Fruit fly (Drosophila melanogaster) whole organism, embryonic: ENCODE data around the gene CG13601.

ENCODE experiments used
- ATbp ChIP-seq: fragments of 200-800 bp; sonication (Bioruptor generic); optimal IDR thresholded peaks from 2 replicates; lab custom pipeline; 2017; ENCODE audit warnings: missing biosample characterization, mild to moderate bottlenecking, missing genetic modification characterization, missing genetic modification reagents
- Adf1 ChIP-seq: fragments of 200-800 bp; sonication (Bioruptor generic); IDR thresholded peaks from 2 replicates; pipeline ENCODE4 v1.3.6; 2022; ENCODE audit warnings: missing biosample characterization, missing genetic modification characterization
- Blimp-1 ChIP-seq: fragments of 200-800 bp; sonication (Bioruptor generic); optimal IDR thresholded peaks from 3 replicates; lab custom pipeline; 2018; ENCODE audit warnings: missing biosample characterization, missing genetic modification characterization, mild to moderate bottlenecking, moderate library complexity, missing genetic modification reagents
- CG10366 ChIP-seq: fragments of 200-800 bp; sonication (Bioruptor generic); IDR thresholded peaks from 2 replicates; pipeline ENCODE4 v1.3.6; 2022; ENCODE audit warnings: missing biosample characterization, missing genetic modification characterization
- CG11695 ChIP-seq: fragments of 200-800 bp; sonication (Bioruptor generic); IDR thresholded peaks from 3 replicates; pipeline ENCODE4 v1.3.6; 2022; ENCODE audit warnings: missing biosample characterization, missing genetic modification characterization
- CG11723 ChIP-seq: fragments of 200-800 bp; sonication (Bioruptor generic); optimal IDR thresholded peaks from 2 replicates; lab custom pipeline; 2017; ENCODE audit warnings: missing biosample characterization, mild to moderate bottlenecking, missing genetic modification characterization
- CG12942 ChIP-seq: fragments of 200-800 bp; sonication (Bioruptor generic); optimal IDR thresholded peaks from 3 replicates; lab custom pipeline; 2016; ENCODE audit warnings: missing biosample characterization, missing genetic modification characterization
- CG13296 ChIP-seq: fragments of 200-800 bp; sonication (Bioruptor generic); optimal IDR thresholded peaks from 3 replicates; lab custom pipeline; 2018; ENCODE audit warnings: missing biosample characterization, mild to moderate bottlenecking, missing genetic modification characterization
- CG13424 ChIP-seq: fragments of 200-800 bp; sonication (Bioruptor generic); optimal IDR thresholded peaks from 2 replicates; lab custom pipeline; 2019; ENCODE audit warnings: missing biosample characterization, mild to moderate bottlenecking, missing genetic modification characterization, moderate library complexity
- CG13894 ChIP-seq: fragments of 200-800 bp; sonication (Bioruptor generic); optimal IDR thresholded peaks from 3 replicates; lab custom pipeline; 2018; ENCODE audit warnings: missing biosample characterization, mild to moderate bottlenecking, missing genetic modification characterization, moderate library complexity
- CG17912 ChIP-seq: fragments of 200-800 bp; sonication (Bioruptor generic); optimal IDR thresholded peaks from 2 replicates; lab custom pipeline; 2018; ENCODE audit warnings: missing biosample characterization, mild to moderate bottlenecking, missing genetic modification characterization
- CG18011 ChIP-seq: fragments of 200-800 bp; sonication (Bioruptor generic); optimal IDR thresholded peaks from 2 replicates; lab custom pipeline; 2017; ENCODE audit warnings: missing biosample characterization, missing genetic modification characterization, mild to moderate bottlenecking, moderate library complexity, missing genotype
- CG2199 ChIP-seq: fragments of 200-800 bp; sonication (Bioruptor generic); IDR thresholded peaks from 3 replicates; pipeline ENCODE4 v1.3.6; 2022; ENCODE audit warnings: missing biosample characterization, missing genetic modification characterization
- CG2875 ChIP-seq: fragments of 200-800 bp; sonication (Bioruptor generic); optimal IDR thresholded peaks from 2 replicates; lab custom pipeline; 2017; ENCODE audit warnings: missing biosample characterization, mild to moderate bottlenecking, missing genetic modification characterization, missing genetic modification reagents
- CG30431 ChIP-seq: fragments of 200-800 bp; sonication (Bioruptor generic); optimal IDR thresholded peaks from 2 replicates; lab custom pipeline; 2017; ENCODE audit warnings: missing biosample characterization, missing genetic modification characterization
- CG32767 ChIP-seq: fragments of 200-800 bp; sonication (Bioruptor generic); IDR thresholded peaks from 2 replicates; pipeline ENCODE4 v1.3.6; 2022; ENCODE audit warnings: missing biosample characterization, missing genetic modification characterization
- CG32772 ChIP-seq: fragments of 200-800 bp; sonication (Bioruptor generic); IDR thresholded peaks from 2 replicates; pipeline ENCODE4 v1.3.6; 2022; ENCODE audit warnings: missing biosample characterization, missing genetic modification characterization
- CG3995 ChIP-seq: fragments of 200-800 bp; sonication (Bioruptor generic); optimal IDR thresholded peaks from 3 replicates; lab custom pipeline; 2016; ENCODE audit warnings: missing biosample characterization, missing genetic modification characterization
- CG43689 ChIP-seq: fragments of 200-800 bp; sonication (Bioruptor generic); IDR thresholded peaks from 2 replicates; pipeline ENCODE4 v1.3.6; 2022; ENCODE audit warnings: missing biosample characterization, missing genetic modification characterization
- CG4404 ChIP-seq: fragments of 200-800 bp; sonication (Bioruptor generic); IDR thresholded peaks from 2 replicates; pipeline ENCODE4 v1.3.6; 2022; ENCODE audit warnings: missing biosample characterization, missing genetic modification characterization
- CG5953 ChIP-seq: fragments of 200-800 bp; sonication (Bioruptor generic); IDR thresholded peaks from 2 replicates; pipeline ENCODE4 v1.3.6; 2022; ENCODE audit warnings: missing biosample characterization, missing genetic modification characterization
- CG8281 ChIP-seq: fragments of 200-800 bp; sonication (Bioruptor generic); optimal IDR thresholded peaks from 2 replicates; lab custom pipeline; 2018; ENCODE audit warnings: missing biosample characterization, mild to moderate bottlenecking, missing genetic modification characterization, moderate library complexity
- CrebB ChIP-seq: fragments of 200-800 bp; sonication (Bioruptor generic); optimal IDR thresholded peaks from 3 replicates; lab custom pipeline; 2018; ENCODE audit warnings: missing biosample characterization, mild to moderate bottlenecking, missing genetic modification characterization
- E2f1 ChIP-seq: fragments of 200-800 bp; sonication (Bioruptor generic); IDR thresholded peaks from 2 replicates; pipeline ENCODE4 v1.3.6; 2022; ENCODE audit warnings: missing biosample characterization, missing genetic modification characterization
- Elba2 ChIP-seq: fragments of 200-800 bp; sonication (Bioruptor generic); optimal IDR thresholded peaks from 3 replicates; lab custom pipeline; 2016; ENCODE audit warnings: missing biosample characterization, missing genetic modification characterization
- Ets65A ChIP-seq: fragments of 200-800 bp; sonication (Bioruptor generic); peaks from one replicate; lab custom pipeline; 2016; ENCODE audit warnings: missing biosample characterization, missing genetic modification characterization
- Gug ChIP-seq: fragments of 200-800 bp; sonication (Bioruptor generic); IDR thresholded peaks from 4 replicates; pipeline ENCODE4 v1.3.6; 2022; ENCODE audit warnings: missing biosample characterization, missing genetic modification characterization
- H15 ChIP-seq: fragments of 200-800 bp; sonication (Bioruptor generic); IDR thresholded peaks from 3 replicates; pipeline ENCODE4 v1.3.6; 2022; ENCODE audit warnings: missing biosample characterization, missing genetic modification characterization
- H2.0 ChIP-seq: fragments of 200-800 bp; sonication (Bioruptor generic); IDR thresholded peaks from 2 replicates; pipeline ENCODE4 v1.3.6; 2022; ENCODE audit warnings: missing biosample characterization, missing genetic modification characterization
- Mrtf ChIP-seq: fragments of 200-800 bp; sonication (Bioruptor generic); IDR thresholded peaks from 3 replicates; pipeline ENCODE4 v1.3.6; 2022; ENCODE audit warnings: missing biosample characterization, missing genetic modification characterization
- NC2α ChIP-seq: fragments of 200-800 bp; sonication (Bioruptor generic); optimal IDR thresholded peaks from 2 replicates; lab custom pipeline; 2016; ENCODE audit warnings: missing biosample characterization, missing genetic modification characterization
- NFAT ChIP-seq: fragments of 200-800 bp; sonication (Bioruptor generic); IDR thresholded peaks from 2 replicates; pipeline ENCODE4 v1.3.6; 2022; ENCODE audit warnings: missing biosample characterization, missing genetic modification characterization
- Sin3A ChIP-seq: fragments of >200 bp; optimal IDR thresholded peaks from 2 replicates; lab custom pipeline; 2018
- Six4 ChIP-seq: fragments of 200-800 bp; sonication (Bioruptor generic); optimal IDR thresholded peaks from 2 replicates; lab custom pipeline; 2016; ENCODE audit warnings: missing biosample characterization, missing genetic modification characterization
- Spps ChIP-seq: fragments of 200-800 bp; sonication (Bioruptor generic); optimal IDR thresholded peaks from 2 replicates; lab custom pipeline; 2018; ENCODE audit warnings: missing biosample characterization, mild to moderate bottlenecking, missing genetic modification characterization
- amos ChIP-seq: fragments of 200-800 bp; sonication (Bioruptor generic); IDR thresholded peaks from 2 replicates; pipeline ENCODE4 v1.3.6; 2022; ENCODE audit warnings: missing biosample characterization, missing genetic modification characterization; ENCODE audit not compliant: partially characterized antibody
- aop ChIP-seq: fragments of 200-800 bp; sonication (Bioruptor generic); IDR thresholded peaks from 2 replicates; pipeline ENCODE4 v1.3.6; 2022; ENCODE audit warnings: missing biosample characterization, missing genetic modification characterization
- corto ChIP-seq: fragments of 200-800 bp; sonication (Bioruptor generic); optimal IDR thresholded peaks from 2 replicates; lab custom pipeline; 2016; ENCODE audit warnings: missing biosample characterization, mild to moderate bottlenecking, missing genetic modification characterization, moderate library complexity
- cwo ChIP-seq: fragments of 200-800 bp; sonication (Bioruptor generic); optimal IDR thresholded peaks from 3 replicates; lab custom pipeline; 2017; ENCODE audit warnings: missing biosample characterization, missing genetic modification characterization, mild to moderate bottlenecking, moderate library complexity, missing genetic modification reagents
- ftz-f1 ChIP-seq: fragments of 200-800 bp; sonication (Bioruptor generic); optimal IDR thresholded peaks from 2 replicates; lab custom pipeline; 2016; ENCODE audit warnings: missing biosample characterization, missing genetic modification characterization
- h ChIP-seq: fragments of >200 bp; optimal IDR thresholded peaks from 2 replicates; lab custom pipeline; 2017
- ham ChIP-seq: fragments of 200-800 bp; sonication (Bioruptor generic); IDR thresholded peaks from 2 replicates; pipeline ENCODE4 v1.3.6; 2022; ENCODE audit warnings: missing biosample characterization, missing genetic modification characterization
- kay ChIP-seq: fragments of 200-800 bp; sonication (Bioruptor generic); optimal IDR thresholded peaks from 2 replicates; lab custom pipeline; 2016; ENCODE audit warnings: missing biosample characterization, missing genetic modification characterization
- klu ChIP-seq: fragments of 200-800 bp; sonication (Bioruptor generic); IDR thresholded peaks from 2 replicates; pipeline ENCODE4 v1.3.6; 2022; ENCODE audit warnings: missing biosample characterization, missing genetic modification characterization
- kni ChIP-seq: fragments of 200-800 bp; sonication (Bioruptor generic); optimal IDR thresholded peaks from 3 replicates; lab custom pipeline; 2017; ENCODE audit warnings: mild to moderate bottlenecking, missing biosample characterization, missing genetic modification reagents, missing genetic modification characterization
- lab ChIP-seq: fragments of 200-800 bp; sonication (Bioruptor generic); optimal IDR thresholded peaks from 3 replicates; lab custom pipeline; 2017; ENCODE audit warnings: missing biosample characterization, missing genetic modification characterization, mild to moderate bottlenecking, moderate library complexity, missing genetic modification reagents
- lmd ChIP-seq: fragments of 200-800 bp; sonication (Bioruptor generic); IDR thresholded peaks from 2 replicates; pipeline ENCODE4 v1.3.6; 2022; ENCODE audit warnings: missing biosample characterization, missing genetic modification characterization
- nmo ChIP-seq: fragments of 200-800 bp; sonication (Bioruptor generic); optimal IDR thresholded peaks from 2 replicates; lab custom pipeline; 2018; ENCODE audit warnings: missing biosample characterization, mild to moderate bottlenecking, missing genetic modification characterization, moderate library complexity
- pb ChIP-seq: fragments of 200-800 bp; sonication (Bioruptor generic); optimal IDR thresholded peaks from 3 replicates; lab custom pipeline; 2016; ENCODE audit warnings: missing biosample characterization, missing genetic modification characterization
- peb ChIP-seq: fragments of 200-800 bp; sonication (Bioruptor generic); IDR thresholded peaks from 2 replicates; pipeline ENCODE4 v1.3.6; 2022; ENCODE audit warnings: missing biosample characterization, missing genetic modification characterization
- pho ChIP-seq: fragments of 200-800 bp; sonication (Bioruptor generic); optimal IDR thresholded peaks from 2 replicates; lab custom pipeline; 2016; ENCODE audit warnings: missing biosample characterization, missing genetic modification characterization
- tup ChIP-seq: fragments of 200-800 bp; sonication (Bioruptor generic); optimal IDR thresholded peaks from 2 replicates; lab custom pipeline; 2016; ENCODE audit warnings: missing biosample characterization, mild to moderate bottlenecking, missing genetic modification characterization, moderate library complexity
- z ChIP-seq: fragments of 200-800 bp; sonication (Bioruptor generic); IDR thresholded peaks from 3 replicates; pipeline ENCODE4 v1.3.6; 2022; ENCODE audit warnings: missing biosample characterization, missing genetic modification characterization

Gene CG13601

DNA sequence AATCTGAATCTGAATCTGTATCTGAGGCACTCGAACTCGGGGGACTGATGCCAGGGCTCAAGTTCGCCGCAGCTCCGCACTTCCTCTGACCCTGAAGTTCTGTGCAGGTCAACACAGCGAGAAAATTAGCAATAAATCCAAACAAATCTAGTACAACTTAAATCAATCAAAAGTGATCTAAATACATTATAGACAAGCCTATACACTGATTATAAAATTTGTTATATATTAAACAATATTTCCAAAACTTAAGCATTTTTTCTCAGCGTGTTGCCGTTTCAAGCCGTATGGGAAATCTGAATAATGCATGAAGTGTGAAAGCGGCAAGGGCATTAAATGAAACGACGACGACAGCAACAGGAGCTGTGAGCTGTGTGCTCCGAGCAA is 12.4 kb downstream of the CG13601 start (continued):
- TF ChIP-seq Elba2 (GFP tag; lab: Kevin White, UChicago): no peak
- TF ChIP-seq pho: no peak
- TF ChIP-seq CG8281 (tag; lab: Kevin White, UChicago): no peak
- TF ChIP-seq CG2199: no peak
- TF ChIP-seq CG43689 (GFP tag; lab: Robert Waterston, UW): no peak
- no peak for TF ChIP-seq Sin3A (lab: Kevin White, UChicago)
- peak; percentile 35 for TF ChIP-seq Blimp-1 (GFP tag; lab: Kevin White, UChicago)
- no peak for TF ChIP-seq Gug
- TF ChIP-seq Spps (tag; lab: Kevin White, UChicago): no peak
- TF ChIP-seq h (lab: Kevin White, UChicago): no peak
- TF ChIP-seq peb (GFP tag; lab: Robert Waterston, UW): no peak
- TF ChIP-seq CG32767 (GFP tag; lab: Robert Waterston, UW): no peak
- TF ChIP-seq lmd (GFP tag; lab: Robert Waterston, UW): peak; percentile 54
- no peak for TF ChIP-seq CG13296
- TF ChIP-seq lab (GFP tag; lab: Kevin White, UChicago): peak; percentile 50
- peak; percentile 51; the same call in 1 of the 2 replicates for TF ChIP-seq H2.0 (GFP tag; lab: Robert Waterston, UW)
- no peak for TF ChIP-seq Adf1
- no peak for TF ChIP-seq z (GFP tag; lab: Robert Waterston, UW)
- 0 out of 2 replicates have a peak, but pooled peaks have one; percentile 36 for TF ChIP-seq CG10366 (GFP tag; lab: Robert Waterston, UW)
- TF ChIP-seq CG17912 (GFP tag; lab: Kevin White, UChicago): no peak
- no peak for TF ChIP-seq CG5953 (GFP tag; lab: Robert Waterston, UW)
- peak; percentile 17 for TF ChIP-seq ATbp
- no peak for TF ChIP-seq ftz-f1 (GFP tag; lab: Kevin White, UChicago)
- TF ChIP-seq amos (GFP tag; lab: Robert Waterston, UW): no peak
- TF ChIP-seq CG30431 (GFP tag; lab: Kevin White, UChicago): no peak
- TF ChIP-seq CrebB (tag; lab: Kevin White, UChicago): no peak
- no peak for TF ChIP-seq NC2α (GFP tag; lab: Kevin White, UChicago)
- TF ChIP-seq CG18011 (GFP tag; lab: Kevin White, UChicago): no peak
- no peak for TF ChIP-seq Ets65A (GFP tag; lab: Kevin White, UChicago)
- no peak for TF ChIP-seq CG13424 (tag; lab: Kevin White, UChicago)
- no peak for TF ChIP-seq ham (GFP tag; lab: Robert Waterston, UW)
- peak; percentile 11 for TF ChIP-seq nmo (GFP tag; lab: Kevin White, UChicago)
- no peak for TF ChIP-seq pb (GFP tag; lab: Kevin White, UChicago)
- 0 out of 3 replicates have a peak, but pooled peaks have one; percentile 26 for TF ChIP-seq H15 (GFP tag; lab: Robert Waterston, UW)
- no peak for TF ChIP-seq Mrtf
- TF ChIP-seq CG4404: no peak
- TF ChIP-seq NFAT (GFP tag; lab: Robert Waterston, UW): no peak
- TF ChIP-seq E2f1 (GFP tag; lab: Robert Waterston, UW): peak; percentile 34; the same call in 1 of the 2 replicates
- TF ChIP-seq CG11695 (GFP tag; lab: Robert Waterston, UW): 0 out of 3 replicates have a peak, but pooled peaks have one; percentile 18

DNA sequence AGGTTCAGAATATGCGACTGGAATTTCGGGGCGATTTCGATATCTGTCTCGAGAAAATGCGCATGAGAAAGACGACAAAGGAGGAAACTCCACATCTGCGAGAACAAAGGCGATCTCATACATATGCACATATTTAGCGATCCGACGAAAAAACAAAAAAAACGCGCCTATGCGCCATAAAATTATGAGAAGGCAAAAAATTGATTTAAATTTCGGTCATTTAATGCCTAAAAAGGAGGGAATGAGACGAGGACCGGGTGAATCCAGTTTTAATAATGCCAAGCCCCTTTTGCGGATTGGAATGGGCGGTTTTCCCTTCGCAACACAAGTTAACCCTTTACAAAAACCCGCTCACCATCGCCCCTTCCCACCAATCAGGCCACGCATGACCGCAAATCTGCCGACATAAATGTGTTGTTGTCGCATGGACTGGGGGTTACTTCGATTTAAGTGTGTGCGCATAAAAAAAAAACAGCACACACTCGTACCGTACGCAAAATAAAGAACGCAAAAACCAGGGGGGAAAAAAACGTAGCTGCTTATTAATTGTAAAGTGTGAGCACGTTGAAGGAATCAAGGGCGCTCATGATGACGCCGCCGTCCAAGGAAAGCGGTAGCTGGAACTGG is 12.9 kb downstream of the CG13601 start:
- TF ChIP-seq CG11723 (GFP tag; lab: Kevin White, UChicago) (no peak), CG2875 (GFP tag; lab: Kevin White, UChicago) (no peak), CG13894 (tag; lab: Kevin White, UChicago) (peak; percentile 25), kni (GFP tag; lab: Kevin White, UChicago) (no peak), CG30431 (GFP tag; lab: Kevin White, UChicago) (no peak), corto (GFP tag; lab: Kevin White, UChicago) (no peak), aop (no peak), CG32772 (GFP tag; lab: Robert Waterston, UW) (no peak), Six4 (no peak), klu (GFP tag; lab: Robert Waterston, UW) (no peak), CG3995 (GFP tag; lab: Kevin White, UChicago) (no peak), cwo (GFP tag; lab: Kevin White, UChicago) (peak; percentile 56), tup (GFP tag; lab: Kevin White, UChicago) (no peak), kay (no peak), CG12942 (GFP tag; lab: Kevin White, UChicago) (no peak)
